Fruit fly (Drosophila melanogaster) whole organism, embryonic: ENCODE measurements around the gene Ids.

Source experiments
- B-H2 ChIP-seq: fragments of 200-800 bp; sonication (Bioruptor generic); optimal IDR thresholded peaks from 2 replicates; lab custom pipeline; 2018; ENCODE audit warnings: missing biosample characterization, mild to moderate bottlenecking, missing genetic modification characterization
- C15 ChIP-seq: fragments of 200-800 bp; sonication (Bioruptor generic); IDR thresholded peaks from 3 replicates; pipeline ENCODE4 v1.3.6; 2022; ENCODE audit warnings: missing biosample characterization, missing genetic modification characterization
- CG1024 ChIP-seq: fragments of 200-800 bp; sonication (Bioruptor generic); IDR thresholded peaks from 2 replicates; pipeline ENCODE4 v1.3.6; 2022; ENCODE audit warnings: missing biosample characterization, missing genetic modification characterization
- CG10274 ChIP-seq: fragments of 200-800 bp; sonication (Bioruptor generic); optimal IDR thresholded peaks from 3 replicates; lab custom pipeline; 2017; ENCODE audit warnings: missing biosample characterization, mild to moderate bottlenecking, missing genetic modification characterization
- CG11085 ChIP-seq: fragments of 200-800 bp; sonication (Bioruptor generic); IDR thresholded peaks from 2 replicates; pipeline ENCODE4 v1.3.6; 2022; ENCODE audit warnings: missing biosample characterization, missing genetic modification characterization
- CG15011 ChIP-seq: fragments of 200-800 bp; sonication (Bioruptor generic); optimal IDR thresholded peaks from 3 replicates; lab custom pipeline; 2018; ENCODE audit warnings: missing biosample characterization, mild to moderate bottlenecking, missing genetic modification characterization
- CG15514 ChIP-seq: fragments of 200-800 bp; sonication (Bioruptor generic); optimal IDR thresholded peaks from 3 replicates; lab custom pipeline; 2017; ENCODE audit warnings: missing biosample characterization, missing genetic modification characterization, mild to moderate bottlenecking, moderate library complexity, missing genetic modification reagents
- CG15601 ChIP-seq: fragments of 200-800 bp; sonication (Bioruptor generic); optimal IDR thresholded peaks from 3 replicates; lab custom pipeline; 2019; ENCODE audit warnings: missing biosample characterization, mild to moderate bottlenecking, missing genetic modification characterization, moderate library complexity
- CG16779 ChIP-seq: fragments of 200-800 bp; sonication (Bioruptor generic); IDR thresholded peaks from 2 replicates; pipeline ENCODE4 v1.3.6; 2022; ENCODE audit warnings: missing biosample characterization, missing genetic modification characterization
- CG17359 ChIP-seq: fragments of 200-800 bp; sonication (Bioruptor generic); optimal IDR thresholded peaks from 3 replicates; lab custom pipeline; 2018; ENCODE audit warnings: missing biosample characterization, mild to moderate bottlenecking, missing genetic modification characterization, moderate library complexity
- CG2202 ChIP-seq: fragments of 200-800 bp; sonication (Bioruptor generic); optimal IDR thresholded peaks from 2 replicates; lab custom pipeline; 2018; ENCODE audit warnings: missing biosample characterization, mild to moderate bottlenecking, missing genetic modification characterization
- CG30403 ChIP-seq: fragments of 200-800 bp; sonication (Bioruptor generic); optimal IDR thresholded peaks from 3 replicates; lab custom pipeline; 2016; ENCODE audit warnings: missing biosample characterization, missing genetic modification characterization
- CG32772 ChIP-seq: fragments of 200-800 bp; sonication (Bioruptor generic); IDR thresholded peaks from 2 replicates; pipeline ENCODE4 v1.3.6; 2022; ENCODE audit warnings: missing biosample characterization, missing genetic modification characterization
- CG34376 ChIP-seq: fragments of 200-800 bp; sonication (Bioruptor generic); optimal IDR thresholded peaks from 2 replicates; lab custom pipeline; 2018; ENCODE audit warnings: missing biosample characterization, mild to moderate bottlenecking, missing genetic modification characterization
- CG3726 ChIP-seq: fragments of 200-800 bp; sonication (Bioruptor generic); IDR thresholded peaks from 3 replicates; pipeline ENCODE4, ENCODE4 v1.3.6; 2022; ENCODE audit warnings: missing biosample characterization, missing genetic modification characterization
- CG3995 ChIP-seq: fragments of 200-800 bp; sonication (Bioruptor generic); optimal IDR thresholded peaks from 3 replicates; lab custom pipeline; 2016; ENCODE audit warnings: missing biosample characterization, missing genetic modification characterization
- CG4730 ChIP-seq: fragments of 200-800 bp; sonication (Bioruptor generic); IDR thresholded peaks from 2 replicates; pipeline ENCODE4 v1.3.6; 2022; ENCODE audit warnings: missing biosample characterization, missing genetic modification characterization
- CG4820 ChIP-seq: fragments of 200-800 bp; sonication (Bioruptor generic); optimal IDR thresholded peaks from 3 replicates; lab custom pipeline; 2016; ENCODE audit warnings: missing biosample characterization, missing genetic modification characterization
- CG4854 ChIP-seq: fragments of 200-800 bp; sonication (Bioruptor generic); optimal IDR thresholded peaks from 2 replicates; lab custom pipeline; 2016; ENCODE audit warnings: missing biosample characterization, missing genetic modification characterization, inconsistent platforms
- CG6791 ChIP-seq: fragments of 200-800 bp; sonication (Bioruptor generic); IDR thresholded peaks from 3 replicates; pipeline ENCODE4 v1.3.6; 2022; ENCODE audit warnings: missing biosample characterization, missing genetic modification characterization; ENCODE audit not compliant: partially characterized antibody
- CG8765 ChIP-seq: fragments of 200-800 bp; sonication (Bioruptor generic); IDR thresholded peaks from 2 replicates; pipeline ENCODE4 v1.3.6; 2022; ENCODE audit warnings: missing biosample characterization, missing genetic modification characterization
- CG9876 ChIP-seq: fragments of 200-800 bp; sonication (Bioruptor generic); optimal IDR thresholded peaks from 2 replicates; lab custom pipeline; 2016; ENCODE audit warnings: missing biosample characterization, missing genetic modification characterization
- CTCF ChIP-seq: fragments of 200-800 bp; sonication (Bioruptor generic); optimal IDR thresholded peaks from 2 replicates; lab custom pipeline; 2017; ENCODE audit warnings: missing biosample characterization, mild to moderate bottlenecking, missing genetic modification characterization, moderate library complexity
- Dip3 ChIP-seq: fragments of 200-800 bp; sonication (Bioruptor generic); optimal IDR thresholded peaks from 3 replicates; lab custom pipeline; 2016; ENCODE audit warnings: missing biosample characterization, missing genetic modification characterization
- Drgx ChIP-seq: fragments of 200-800 bp; sonication (Bioruptor generic); IDR thresholded peaks from 2 replicates; pipeline ENCODE4 v1.3.6; 2022; ENCODE audit warnings: missing biosample characterization, missing genetic modification characterization
- Fer2 ChIP-seq: fragments of 200-800 bp; sonication (Bioruptor generic); optimal IDR thresholded peaks from 2 replicates; lab custom pipeline; 2018; ENCODE audit warnings: missing biosample characterization, mild to moderate bottlenecking, missing genetic modification characterization, moderate library complexity
- HLHmδ ChIP-seq: fragments of 200-800 bp; sonication (Bioruptor generic); optimal IDR thresholded peaks from 2 replicates; lab custom pipeline; 2018; ENCODE audit warnings: missing biosample characterization, mild to moderate bottlenecking, missing genetic modification characterization, moderate library complexity
- Kr ChIP-seq: fragments of 200-800 bp; sonication (Bioruptor generic); optimal IDR thresholded peaks from 2 replicates; lab custom pipeline; 2017; ENCODE audit warnings: missing biosample characterization, mild to moderate bottlenecking, missing genetic modification characterization
- Max ChIP-seq: fragments of 200-800 bp; sonication (Bioruptor generic); optimal IDR thresholded peaks from 2 replicates; lab custom pipeline; 2016; ENCODE audit warnings: missing biosample characterization, mild to moderate bottlenecking, missing genetic modification characterization
- NC2β ChIP-seq: fragments of 200-800 bp; sonication (Bioruptor generic); optimal IDR thresholded peaks from 2 replicates; lab custom pipeline; 2016; ENCODE audit warnings: missing biosample characterization, missing genetic modification characterization
- Opbp ChIP-seq: fragments of 200-800 bp; sonication (Bioruptor generic); IDR thresholded peaks from 3 replicates; pipeline ENCODE4 v1.3.6; 2022; ENCODE audit warnings: missing biosample characterization, missing genetic modification characterization; ENCODE audit not compliant: partially characterized antibody
- PHDP ChIP-seq: fragments of 200-800 bp; sonication (Bioruptor generic); optimal IDR thresholded peaks from 3 replicates; lab custom pipeline; 2018; ENCODE audit warnings: missing biosample characterization, mild to moderate bottlenecking, missing genetic modification characterization, moderate library complexity
- Vsx1 ChIP-seq: fragments of 200-800 bp; sonication (Bioruptor generic); optimal IDR thresholded peaks from 2 replicates; lab custom pipeline; 2017; ENCODE audit warnings: missing biosample characterization, mild to moderate bottlenecking, missing genetic modification characterization, missing genetic modification reagents
- Xbp1 ChIP-seq: fragments of 200-800 bp; sonication (Bioruptor generic); optimal IDR thresholded peaks from 3 replicates; lab custom pipeline; 2016; ENCODE audit warnings: missing biosample characterization, mild to moderate bottlenecking, missing genetic modification characterization
- cwo ChIP-seq: fragments of 200-800 bp; sonication (Bioruptor generic); optimal IDR thresholded peaks from 3 replicates; lab custom pipeline; 2017; ENCODE audit warnings: missing biosample characterization, missing genetic modification characterization, mild to moderate bottlenecking, moderate library complexity, missing genetic modification reagents
- dati ChIP-seq: fragments of 200-800 bp; sonication (Bioruptor generic); IDR thresholded peaks from 2 replicates; pipeline ENCODE4 v1.3.6; 2022; ENCODE audit warnings: missing biosample characterization, missing genetic modification characterization
- dmrt11E ChIP-seq: fragments of 200-800 bp; sonication (Bioruptor generic); optimal IDR thresholded peaks from 3 replicates; lab custom pipeline; 2018; ENCODE audit warnings: missing biosample characterization, mild to moderate bottlenecking, missing genetic modification characterization, moderate library complexity
- ems ChIP-seq: fragments of 200-800 bp; sonication (Bioruptor generic); optimal IDR thresholded peaks from 3 replicates; lab custom pipeline; 2016; ENCODE audit warnings: missing biosample characterization, missing genetic modification characterization
- hkb ChIP-seq, 2 experiments: fragments of 200-800 bp in 1 of 2; fragments of >200 bp in 1 of 2; sonication (Bioruptor generic) in 1 of 2; IDR thresholded peaks in 1 of 2; optimal IDR thresholded peaks in 1 of 2; 2 replicates each; pipeline versions ENCODE4 v1.3.6 to Lab custom; 2017 to 2022; ENCODE audit warnings: missing biosample characterization in 1 of 2, missing genetic modification characterization in 1 of 2
- jing ChIP-seq: fragments of 200-800 bp; sonication (Bioruptor generic); optimal IDR thresholded peaks from 2 replicates; lab custom pipeline; 2018; ENCODE audit warnings: missing biosample characterization, mild to moderate bottlenecking, missing genetic modification characterization
- lbe ChIP-seq: fragments of 200-800 bp; sonication (Bioruptor generic); optimal IDR thresholded peaks from 2 replicates; lab custom pipeline; 2016; ENCODE audit warnings: missing biosample characterization, mild to moderate bottlenecking, missing genetic modification characterization
- nerfin-1 ChIP-seq: fragments of 200-800 bp; sonication (Bioruptor generic); optimal IDR thresholded peaks from 3 replicates; lab custom pipeline; 2019; ENCODE audit warnings: missing biosample characterization, mild to moderate bottlenecking, missing genetic modification characterization, moderate library complexity
- org-1 ChIP-seq: fragments of 200-800 bp; sonication (Bioruptor generic); optimal IDR thresholded peaks from 2 replicates; lab custom pipeline; 2017; ENCODE audit warnings: missing biosample characterization, missing genetic modification characterization
- pita ChIP-seq: fragments of 200-800 bp; sonication (Bioruptor generic); optimal IDR thresholded peaks from 2 replicates; lab custom pipeline; 2017; ENCODE audit warnings: missing biosample characterization, mild to moderate bottlenecking, missing genetic modification characterization
- pum ChIP-seq: fragments of 200-800 bp; sonication (Bioruptor generic); optimal IDR thresholded peaks from 2 replicates; lab custom pipeline; 2016; ENCODE audit warnings: missing biosample characterization, missing genetic modification characterization
- sens-2 ChIP-seq: fragments of 200-800 bp; sonication (Bioruptor generic); IDR thresholded peaks from 2 replicates; pipeline ENCODE4 v1.3.6; 2022; ENCODE audit warnings: missing biosample characterization, missing genetic modification characterization
- tio ChIP-seq: fragments of 200-800 bp; sonication (Bioruptor generic); optimal IDR thresholded peaks from 2 replicates; lab custom pipeline; 2017; ENCODE audit warnings: missing biosample characterization, missing genetic modification characterization, inconsistent platforms
- wdn ChIP-seq: fragments of 200-800 bp; sonication (Bioruptor generic); IDR thresholded peaks from 2 replicates; pipeline ENCODE4 v1.3.6; 2022; ENCODE audit warnings: missing biosample characterization, missing genetic modification characterization

Gene Ids

DNA sequence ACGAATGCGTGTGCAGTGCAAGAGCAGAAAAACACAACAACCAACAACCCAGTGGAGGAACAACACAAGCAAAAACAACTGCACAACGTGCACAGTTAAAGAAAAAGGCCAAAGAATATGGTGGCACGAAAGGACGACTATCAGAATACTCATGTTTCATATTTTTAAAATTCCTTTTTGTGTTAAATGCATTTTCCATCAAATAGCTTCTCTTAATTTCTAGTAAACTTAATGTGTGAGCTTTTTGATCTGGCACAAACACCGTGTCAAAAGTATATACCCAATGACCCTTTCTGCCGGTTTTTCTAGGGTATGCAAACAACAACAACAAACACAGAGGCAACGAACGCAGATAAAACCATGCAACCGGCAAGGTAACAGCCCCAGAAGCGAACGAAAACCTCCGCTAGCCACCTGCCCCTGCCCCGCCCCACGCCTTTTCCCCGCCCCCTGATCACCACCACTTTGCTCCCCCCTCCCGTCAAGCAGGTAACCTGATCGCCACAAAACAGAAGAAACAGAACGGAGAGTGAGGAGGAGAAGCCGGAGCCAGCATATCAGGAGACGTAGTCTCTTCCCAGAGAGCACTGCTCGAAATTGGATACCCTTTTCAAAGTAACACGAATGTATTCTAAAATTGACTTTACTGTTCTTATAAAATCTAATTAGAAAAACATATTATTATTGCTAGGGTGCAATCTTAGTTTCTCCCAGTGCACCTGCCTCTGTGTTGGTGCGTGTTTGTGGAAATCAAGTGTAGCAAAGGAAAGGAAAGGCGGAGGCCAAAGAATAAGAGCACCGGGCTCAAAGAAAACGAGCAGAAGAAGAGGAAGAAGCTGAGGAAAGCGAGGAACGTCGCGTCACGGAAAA, 17.0 kb downstream of the Ids start (continued):
- TF ChIP-seq hkb (optimal IDR thresholded peaks at IDR 0.05; lab: Kevin White, UChicago) (no peak), hkb (GFP tag; IDR thresholded peaks at IDR 0.05; lab: Robert Waterston, UW) (peak; percentile 83), CG30403 (GFP tag; lab: Kevin White, UChicago) (peak; percentile 87), CTCF (peak; percentile 7), CG4820 (peak; percentile 94), CG4854 (GFP tag; lab: Kevin White, UChicago) (peak; percentile 67), Dip3 (no peak), pum (peak; percentile 87), tio (GFP tag; lab: Kevin White, UChicago) (peak; percentile 88), CG1024 (GFP tag; lab: Robert Waterston, UW) (peak; percentile 94), Vsx1 (GFP tag; lab: Kevin White, UChicago) (peak; percentile 68), CG11085 (peak; percentile 68), CG4730 (peak; percentile 81), CG15514 (GFP tag; lab: Kevin White, UChicago) (no peak), CG32772 (peak; percentile 90), Fer2 (no peak), CG3726 (GFP tag; lab: Robert Waterston, UW) (peak; percentile 91), CG6791 (GFP tag; lab: Robert Waterston, UW) (no peak), C15 (GFP tag; lab: Robert Waterston, UW) (peak; percentile 62; the same call in 1 of the 3 replicates), NC2β (GFP tag; lab: Kevin White, UChicago) (peak; percentile 94), HLHmδ (GFP tag; lab: Kevin White, UChicago) (no peak), dati (GFP tag; lab: Robert Waterston, UW) (peak; percentile 85), Kr (GFP tag; lab: Kevin White, UChicago) (peak; percentile 76), CG16779 (GFP tag; lab: Robert Waterston, UW) (no peak), cwo (GFP tag; lab: Kevin White, UChicago) (peak; percentile 1), nerfin-1 (peak; percentile 63), CG17359 (tag; lab: Kevin White, UChicago) (peak; percentile 80), CG2202 (tag; lab: Kevin White, UChicago) (peak; percentile 92), CG3995 (GFP tag; lab: Kevin White, UChicago) (no peak), ems (peak; percentile 81), B-H2 (no peak), lbe (GFP tag; lab: Kevin White, UChicago) (peak; percentile 92), Max (GFP tag; lab: Kevin White, UChicago) (peak; percentile 69), pita (GFP tag; lab: Kevin White, UChicago) (no peak), CG15011 (GFP tag; lab: Kevin White, UChicago) (peak; percentile 69), CG9876 (GFP tag; lab: Kevin White, UChicago) (peak; percentile 78), CG34376 (GFP tag; lab: Kevin White, UChicago) (no peak), org-1 (GFP tag; lab: Kevin White, UChicago) (peak; percentile 85), sens-2 (GFP tag; lab: Robert Waterston, UW) (peak; percentile 97), PHDP (tag; lab: Kevin White, UChicago) (peak; percentile 86), dmrt11E (tag; lab: Kevin White, UChicago) (peak; percentile 98), Xbp1 (peak; percentile 92), CG15601 (peak; percentile 95), jing (GFP tag; lab: Kevin White, UChicago) (peak; percentile 96), CG10274 (peak; percentile 47), CG8765 (GFP tag; lab: Robert Waterston, UW) (peak; percentile 97), Opbp (0 out of 3 replicates have a peak, but pooled peaks have one; percentile 21), wdn (GFP tag; lab: Robert Waterston, UW) (peak; percentile 43; the same call in 1 of the 2 replicates), Drgx (GFP tag; lab: Robert Waterston, UW) (peak; percentile 81)
